Worm (Caenorhabditis elegans): Measurements from ENCODE around the gene fat-5.

fat-5 gene

ce11 chrV:17752340-17752739 lies 27.5 kb downstream of the fat-5 start (continued):
- TF ChIP-seq zip-2 (tag; optimal IDR thresholded peaks at IDR 0.05), result no peak
- TF ChIP-seq snpc-4 (tag; optimal IDR thresholded peaks at IDR 0.05), result no peak
- TF ChIP-seq dmd-9 (GFP tag; IDR thresholded peaks at IDR 0.05), result no peak
- 0 out of 2 replicates have a peak, but pooled peaks have one; percentile 49 for TF ChIP-seq php-3 (GFP tag; IDR thresholded peaks at IDR 0.05)
- TF ChIP-seq nhr-237 (tag; optimal IDR thresholded peaks at IDR 0.05), result no peak
- no peak for TF ChIP-seq egl-43 (GFP tag; IDR thresholded peaks at IDR 0.05)
- no peak for TF ChIP-seq madf-9 (GFP tag; conservative IDR thresholded peaks at IDR 0.05)
- peak; percentile 38 for TF ChIP-seq nhr-48 (tag; optimal IDR thresholded peaks at IDR 0.05)
- no peak for TF ChIP-seq ceh-32 (tag; optimal IDR thresholded peaks at IDR 0.05; ENCODE audit: poor library complexity)
- no peak for TF ChIP-seq nhr-42 (GFP tag; IDR thresholded peaks at IDR 0.05)
- TF ChIP-seq aly-2 (tag; optimal IDR thresholded peaks at IDR 0.05), result no peak
- peak; percentile 84 for TF ChIP-seq dmd-6 (GFP tag; IDR thresholded peaks at IDR 0.05)
- no peak for TF ChIP-seq ces-1 (GFP tag; optimal IDR thresholded peaks at IDR 0.05)
- TF ChIP-seq mdt-29 (GFP tag; IDR thresholded peaks at IDR 0.05), result no peak
- TF ChIP-seq daf-8 (GFP tag; IDR thresholded peaks at IDR 0.05), result no peak
- TF ChIP-seq tra-1 (GFP tag; IDR thresholded peaks at IDR 0.05), result peak; percentile 48; the same call in 1 of the 2 replicates

- TF ChIP-seq lsy-2 (tag; optimal IDR thresholded peaks at IDR 0.05), result no peak
- TF ChIP-seq daf-16 (GFP tag; optimal IDR thresholded peaks at IDR 0.05), result no peak
- TF ChIP-seq daf-16 (tag; optimal IDR thresholded peaks at IDR 0.05), result peak; percentile 68
- no peak for TF ChIP-seq skn-1 (tag; optimal IDR thresholded peaks at IDR 0.05)
- no peak for TF ChIP-seq spr-1 (tag; optimal IDR thresholded peaks at IDR 0.05)
- TF ChIP-seq dmd-6 (GFP tag; IDR thresholded peaks at IDR 0.05), result peak; percentile 42; the same call in 1 of the 2 replicates
- no peak for TF ChIP-seq ztf-7 (tag; optimal IDR thresholded peaks at IDR 0.05)
- no peak for TF ChIP-seq nhr-48 (tag; optimal IDR thresholded peaks at IDR 0.05)
- peak; percentile 66 for TF ChIP-seq nhr-28 (tag; optimal IDR thresholded peaks at IDR 0.05)
- no peak for TF ChIP-seq lin-39 (tag; optimal IDR thresholded peaks at IDR 0.05)
- peak; percentile 31 for TF ChIP-seq dve-1 (tag; optimal IDR thresholded peaks at IDR 0.05; ENCODE audit: insufficient read depth)
- TF ChIP-seq set-16 (GFP tag; IDR thresholded peaks at IDR 0.05), result no peak
- TF ChIP-seq pqm-1 (tag; optimal IDR thresholded peaks at IDR 0.05), result peak; percentile 75
Measured at ce11 chrV:17754999-17755398, 30.2 kb downstream of the fat-5 start.

ce11 chrV:17755592-17755991 lies 30.8 kb downstream of the fat-5 start, which contains the start of gene pgp-9:
Gene pgp-9, plus strand, starts transcription at chrV:17755892.
- no peak for TF ChIP-seq nhr-41 (GFP tag; IDR thresholded peaks at IDR 0.05)
- peak; percentile 71 for TF ChIP-seq aha-1 (tag)
- TF ChIP-seq Y105C5A.15 (GFP tag; IDR thresholded peaks at IDR 0.05), result no peak

ce11 chrV:17765077-17765476 lies 40.3 kb downstream of the fat-5 start, which contains the start of the genes C47A10.16 and srh-283:
Gene C47A10.16, minus strand, starts transcription at chrV:17765177.
Gene srh-283, plus strand, starts transcription at chrV:17765348.
- TF ChIP-seq mep-1 (tag; optimal IDR thresholded peaks at IDR 0.05), result no peak

ce11 chrV:17767249-17767648 lies 42.4 kb downstream of the fat-5 start, which contains the start of gene srh-284:
Gene srh-284, plus strand, starts transcription at chrV:17767549.
- TF ChIP-seq lin-39 (tag; optimal IDR thresholded peaks at IDR 0.05), result no peak
- no peak for TF ChIP-seq lim-7 (GFP tag; IDR thresholded peaks at IDR 0.05)
- TF ChIP-seq R02D3.7 (tag; optimal IDR thresholded peaks at IDR 0.05), result no peak
- TF ChIP-seq spr-1 (tag; optimal IDR thresholded peaks at IDR 0.05), result no peak
- TF ChIP-seq pqm-1 (tag; optimal IDR thresholded peaks at IDR 0.05), result no peak
- no peak for TF ChIP-seq hmg-1.1 (GFP tag; IDR thresholded peaks at IDR 0.05)
- no peak for TF ChIP-seq daf-19 (GFP tag; conservative IDR thresholded peaks at IDR 0.05)
- no peak for TF ChIP-seq saeg-2 (GFP tag; IDR thresholded peaks at IDR 0.05)
- no peak for TF ChIP-seq aly-2 (tag; optimal IDR thresholded peaks at IDR 0.05)
- TF ChIP-seq F10B5.3 (tag; optimal IDR thresholded peaks at IDR 0.05), result no peak

Data from whole organism, L4 larva.